Worm (Caenorhabditis elegans): ENCODE results near the gene F54D1.6.
A peak's percentile ranks its signal among the peaks of the same experiment; 100 is the strongest.

F54D1.6 gene

ce11 chrIV:11311484-11311883 lies 23.9 kb downstream of the F54D1.6 start:
- no peak for TF ChIP-seq pqm-1 (tag; optimal IDR thresholded peaks at IDR 0.05)
- no peak for TF ChIP-seq sox-2 (GFP tag; IDR thresholded peaks at IDR 0.05)
- TF ChIP-seq ceh-18 (tag; optimal IDR thresholded peaks at IDR 0.05): no peak
- TF ChIP-seq ceh-2 (tag; optimal IDR thresholded peaks at IDR 0.05): no peak
- no peak for TF ChIP-seq pha-2 (tag; optimal IDR thresholded peaks at IDR 0.05)
- no peak for TF ChIP-seq hlh-30 (tag; optimal IDR thresholded peaks at IDR 0.05; ENCODE audit: insufficient read depth)
- no peak for TF ChIP-seq che-1 (tag; optimal IDR thresholded peaks at IDR 0.05)

- TF ChIP-seq ceh-22 (tag; optimal IDR thresholded peaks at IDR 0.05) (no peak), madf-2 (tag; optimal IDR thresholded peaks at IDR 0.05) (no peak), hlh-6 (tag; optimal IDR thresholded peaks at IDR 0.05) (no peak), ceh-19 (GFP tag; optimal IDR thresholded peaks at IDR 0.05) (no peak), tbx-7 (tag; optimal IDR thresholded peaks at IDR 0.05) (no peak), che-1 (tag; optimal IDR thresholded peaks at IDR 0.05) (no peak), C38D4.7 (GFP tag; optimal IDR thresholded peaks at IDR 0.05) (no peak)
Measured at ce11 chrIV:11313880-11314279, 26.3 kb downstream of the F54D1.6 start, which contains the start of gene dnj-2. Gene dnj-2, minus strand, starts transcription at chrIV:11313980.

- TF ChIP-seq ttx-3 (tag; optimal IDR thresholded peaks at IDR 0.05) (no peak), ceh-2 (tag; optimal IDR thresholded peaks at IDR 0.05) (peak; percentile 79), C38D4.7 (GFP tag; optimal IDR thresholded peaks at IDR 0.05) (no peak), che-1 (tag; optimal IDR thresholded peaks at IDR 0.05) (no peak), sdc-2 (tag; optimal IDR thresholded peaks at IDR 0.05) (no peak), pat-9 (tag; optimal IDR thresholded peaks at IDR 0.05) (no peak), elt-2 (tag; optimal IDR thresholded peaks at IDR 0.05) (peak; percentile 57), unc-42 (tag; optimal IDR thresholded peaks at IDR 0.05) (peak; percentile 61), nhr-232 (tag; optimal IDR thresholded peaks at IDR 0.05) (no peak), fax-1 (tag; optimal IDR thresholded peaks at IDR 0.05) (no peak), pag-3 (tag; optimal IDR thresholded peaks at IDR 0.05; ENCODE audit: borderline replicate concordance) (no peak), syd-9 (tag; optimal IDR thresholded peaks at IDR 0.05) (no peak), pha-4 (tag; optimal IDR thresholded peaks at IDR 0.05) (no peak), fkh-6 (tag; optimal IDR thresholded peaks at IDR 0.05) (peak; percentile 34), pqm-1 (tag; optimal IDR thresholded peaks at IDR 0.05) (no peak), lin-11 (tag; optimal IDR thresholded peaks at IDR 0.05) (no peak), ceh-19 (GFP tag; optimal IDR thresholded peaks at IDR 0.05) (no peak), elt-4 (tag; optimal IDR thresholded peaks at IDR 0.05) (no peak), ceh-6 (GFP tag; optimal IDR thresholded peaks at IDR 0.05) (no peak), tbx-7 (tag; optimal IDR thresholded peaks at IDR 0.05) (peak; percentile 79), lim-6 (tag; optimal IDR thresholded peaks at IDR 0.05) (peak; percentile 23), pax-1 (tag; optimal IDR thresholded peaks at IDR 0.05) (no peak), ceh-45 (GFP tag; IDR thresholded peaks at IDR 0.05) (no peak), ref-2 (tag; optimal IDR thresholded peaks at IDR 0.05) (peak; percentile 80), K02D7.2 (tag; optimal IDR thresholded peaks at IDR 0.05) (no peak), tbx-2 (tag; optimal IDR thresholded peaks at IDR 0.05) (peak; percentile 84), C08G9.2 (tag; optimal IDR thresholded peaks at IDR 0.05) (peak; percentile 87), zip-5 (tag; optimal IDR thresholded peaks at IDR 0.05) (peak; percentile 61), odd-2 (tag; optimal IDR thresholded peaks at IDR 0.05) (no peak), hlh-8 (tag; optimal IDR thresholded peaks at IDR 0.05) (peak; percentile 47), rnt-1 (tag; optimal IDR thresholded peaks at IDR 0.05) (peak; percentile 53), K09A11.1 (tag; optimal IDR thresholded peaks at IDR 0.05; ENCODE audit: insufficient read depth) (no peak), npax-4 (tag; optimal IDR thresholded peaks at IDR 0.05) (no peak), ceh-31 (tag; optimal IDR thresholded peaks at IDR 0.05) (peak; percentile 88), ets-4 (tag; optimal IDR thresholded peaks at IDR 0.05) (peak; percentile 84), nfya-1 (tag; optimal IDR thresholded peaks at IDR 0.05) (no peak), nhr-11 (tag; optimal IDR thresholded peaks at IDR 0.05) (no peak), sox-2 (GFP tag; IDR thresholded peaks at IDR 0.05) (no peak), ceh-30 (tag; optimal IDR thresholded peaks at IDR 0.05) (no peak), ceh-14 (tag; optimal IDR thresholded peaks at IDR 0.05) (no peak), ceh-34 (tag; optimal IDR thresholded peaks at IDR 0.05) (no peak)
Measured at ce11 chrIV:11314885-11315284, 27.3 kb downstream of the F54D1.6 start, which contains the start of the genes B0035.3, B0035.22 and pfd-4. Gene B0035.3, minus strand, starts transcription at chrIV:11314998. Gene B0035.22, plus strand, starts transcription at chrIV:11315153. Gene pfd-4, plus strand, starts transcription at chrIV:11315207.
